Worm (Caenorhabditis elegans): ENCODE data around the gene plx-1.

DNA sequence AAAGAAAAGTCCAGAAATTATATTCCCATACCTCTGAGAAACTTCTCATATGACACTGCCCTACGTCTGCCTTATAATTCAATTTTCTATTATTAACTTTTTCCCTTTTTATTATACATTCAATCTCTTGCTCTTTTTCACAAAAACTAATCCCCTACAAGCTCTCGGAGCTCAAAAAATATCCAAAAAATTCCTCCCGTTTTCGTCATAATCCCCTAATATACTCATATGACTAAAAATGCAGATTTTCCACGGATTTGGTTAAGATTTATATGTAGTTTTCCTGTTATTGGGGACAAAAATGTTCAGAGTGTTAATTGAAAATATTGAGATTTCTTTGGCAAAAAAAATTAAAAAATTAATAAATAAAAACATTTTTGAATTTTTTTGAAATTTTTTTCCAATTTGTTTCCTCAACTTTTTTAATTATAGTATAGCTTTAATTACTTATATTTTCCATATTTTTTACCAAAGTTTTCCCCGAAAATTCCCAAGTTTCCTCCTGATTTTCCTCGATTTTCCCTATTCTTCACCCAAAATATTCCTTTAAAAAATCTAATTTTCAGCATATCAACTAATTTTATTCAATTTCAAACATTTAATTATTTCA, 34.9 kb upstream of the plx-1 start, which contains the start of gene lgc-30:
- TF ChIP-seq med-1 (GFP tag; optimal IDR thresholded peaks at IDR 0.05; ENCODE audit: insufficient read depth) (no peak), T22C8.4 (GFP tag; IDR thresholded peaks at IDR 0.05) (no peak), ztf-29 (GFP tag; IDR thresholded peaks at IDR 0.05) (no peak), ztf-23 (GFP tag; IDR thresholded peaks at IDR 0.05) (no peak), flt-1 (GFP tag; IDR thresholded peaks at IDR 0.05) (no peak), tab-1 (GFP tag; IDR thresholded peaks at IDR 0.05) (no peak), ref-1 (GFP tag; conservative IDR thresholded peaks at IDR 0.05) (no peak), klf-2 (GFP tag; conservative IDR thresholded peaks at IDR 0.05) (no peak)
